Fruit fly (Drosophila melanogaster) whole organism: Measurements from ENCODE around the gene CG15365.

Source experiments
- CG8478 ChIP-seq: fragments of >200 bp; optimal IDR thresholded peaks from 2 replicates; lab custom pipeline; 2018; ENCODE audit warnings: inconsistent platforms
- Dll ChIP-seq: fragments of >200 bp; optimal IDR thresholded peaks from 2 replicates; lab custom pipeline; 2017
- EcR ChIP-seq, 2 experiments: fragments of >200 bp; optimal IDR thresholded peaks; 2 replicates each; lab custom pipeline; 2017; ENCODE audit warnings: missing biosample characterization in 2 of 2, missing genetic modification characterization in 2 of 2, missing genetic modification reagents in 2 of 2
- pan ChIP-seq: fragments of >200 bp; optimal IDR thresholded peaks from 2 replicates; lab custom pipeline; 2017
- psq ChIP-seq: fragments of >200 bp; optimal IDR thresholded peaks from 2 replicates; lab custom pipeline; 2017
- usp ChIP-seq: fragments of >200 bp; optimal IDR thresholded peaks from 2 replicates; lab custom pipeline; 2017; ENCODE audit warnings: missing biosample characterization, missing genetic modification characterization, mixed read lengths

dm6 chrX:9012722-9013121 lies 55.1 kb downstream of the CG15365 start:
- TF ChIP-seq psq (lab: Kevin White, UChicago) (no peak), pan (lab: Kevin White, UChicago) (no peak), usp (GFP tag; lab: Kevin White, UChicago) (no peak), EcR (GFP tag; optimal IDR thresholded peaks at IDR 0.05; lab: Kevin White, UChicago) (no peak), CG8478 (lab: Kevin White, UChicago) (no peak), Dll (lab: Kevin White, UChicago) (no peak)
